Fruit fly (Drosophila melanogaster) S2 (cell line): Measurements from ENCODE around the gene dec.

Experiments used
- CG8478 ChIP-seq: fragments of >200 bp; optimal IDR thresholded peaks from 2 replicates; lab custom pipeline; 2018
- CTCF ChIP-seq, 2 experiments: fragments of >200 bp; optimal IDR thresholded peaks; 2 replicates each; lab custom pipeline; 2018

DNA sequence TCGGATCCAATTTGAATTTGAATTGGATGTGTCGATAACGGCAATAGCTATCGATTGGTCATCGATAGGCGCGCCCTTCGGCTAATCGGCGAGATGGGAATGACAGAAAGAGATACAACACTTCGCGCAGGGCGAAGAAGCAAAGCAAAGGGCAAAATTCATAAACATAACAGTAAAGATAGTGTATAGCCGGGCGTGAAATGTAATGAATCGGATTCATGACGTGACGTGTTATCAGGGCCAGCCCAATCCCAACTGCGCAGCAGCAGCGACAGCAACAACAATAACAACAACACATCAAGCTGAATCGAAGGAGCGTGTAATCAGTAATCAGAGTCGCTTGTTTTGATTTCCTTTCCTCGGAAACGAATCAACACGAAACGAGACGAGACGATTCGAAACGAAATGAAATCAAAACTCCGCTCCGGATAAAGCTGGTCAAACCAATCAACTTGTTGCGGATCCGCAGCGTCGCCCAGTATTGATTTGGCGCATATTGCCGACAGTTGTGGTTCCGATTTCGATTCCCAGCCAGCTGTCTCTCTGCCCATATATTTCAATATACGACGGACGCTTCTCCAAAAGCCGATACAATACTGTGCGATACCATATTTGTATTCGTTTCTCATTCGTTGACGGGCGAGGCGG is 39.1 kb upstream of the dec start, which contains the start of gene snz:
- TF ChIP-seq CTCF (optimal IDR thresholded peaks at IDR 0.05; lab: Kevin White, UChicago) (no peak), CG8478 (lab: Kevin White, UChicago) (no peak)
